Worm (Caenorhabditis elegans) whole organism, L4/young adult: Measurements from ENCODE around the gene srp-8.

ENCODE experiments used
- W03F9.2 ChIP-seq: fragments of 150-350 bp; optimal IDR thresholded peaks from 2 replicates; lab custom pipeline; 2014; ENCODE audit warnings: missing biosample characterization, missing genetic modification characterization
- dao-5 ChIP-seq: sonication (generic microtip); optimal IDR thresholded peaks from 2 replicates; lab custom pipeline; 2016; ENCODE audit warnings: missing genotype, missing genetic modification characterization, moderate library complexity, missing compliant biosample characterization
- him-1 ChIP-seq: sonication (generic microtip); optimal IDR thresholded peaks from 2 replicates; lab custom pipeline; 2016; ENCODE audit warnings: missing genotype, missing genetic modification reagents, missing genetic modification characterization, missing compliant biosample characterization

DNA sequence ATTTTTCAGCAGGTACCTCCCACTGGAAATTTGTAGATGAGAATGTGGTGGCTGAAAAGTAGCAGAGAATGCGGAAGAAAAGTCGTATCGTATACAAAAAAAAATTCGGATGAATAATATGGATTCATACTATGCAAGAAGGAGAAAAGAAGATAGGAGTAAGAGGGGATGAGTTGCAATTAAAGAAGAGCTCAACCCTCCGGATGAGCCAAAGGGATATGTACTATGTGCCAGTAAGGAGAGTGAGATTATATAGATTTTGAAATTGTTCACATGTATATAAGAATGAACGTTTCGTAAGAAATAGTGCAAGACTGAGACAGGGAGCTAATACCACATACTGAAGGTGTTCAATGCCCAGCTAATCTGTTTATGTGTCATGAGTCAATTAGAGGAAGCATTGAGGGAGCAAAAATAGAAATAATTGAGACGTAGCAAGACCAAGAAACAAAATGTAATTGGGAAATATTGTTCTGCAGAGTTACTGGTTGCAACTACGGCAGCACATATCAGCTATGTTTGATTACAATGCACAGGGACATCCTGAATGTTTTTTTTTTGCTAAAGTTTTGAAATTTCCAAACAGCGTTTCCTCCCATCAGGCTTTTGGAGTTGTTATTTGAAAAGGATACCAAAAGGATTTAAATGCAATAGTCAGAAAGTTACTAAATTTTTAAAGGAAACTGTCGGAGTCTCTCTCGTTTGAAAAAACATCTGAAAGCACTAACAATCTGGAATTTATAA, 15.1 kb upstream of the srp-8 start, which contains the start of gene F20D6.8:
- TF ChIP-seq dao-5 (no peak), him-1 (no peak), W03F9.2 (tag; lab: Kevin White, UChicago) (no peak)
